Fruit fly (Drosophila melanogaster) whole organism, wandering third instar larva: ENCODE measurements around the gene Srr.
A peak's percentile ranks its signal among the peaks of the same experiment; 100 is the strongest.

Source experiments
- Abd-B ChIP-seq: fragments of >200 bp; optimal IDR thresholded peaks from 2 replicates; lab custom pipeline; 2017; ENCODE audit warnings: missing biosample characterization, missing genetic modification characterization
- CG32264 ChIP-seq: fragments of 200-800 bp; sonication (Bioruptor generic); optimal IDR thresholded peaks from 2 replicates; lab custom pipeline; 2016; ENCODE audit warnings: missing biosample characterization, missing genetic modification characterization
- CG9705 ChIP-seq: fragments of 200-800 bp; sonication (Bioruptor generic); optimal IDR thresholded peaks from 2 replicates; lab custom pipeline; 2018; ENCODE audit warnings: missing biosample characterization, mild to moderate bottlenecking, missing genetic modification characterization
- Dfd ChIP-seq: fragments of >200 bp; optimal IDR thresholded peaks from 2 replicates; lab custom pipeline; 2017; ENCODE audit warnings: missing biosample characterization, missing genetic modification characterization
- Dif ChIP-seq: fragments of 200-275, 200-300 bp; sonication (Bioruptor generic); optimal IDR thresholded peaks from 2 replicates; lab custom pipeline; 2018; ENCODE audit warnings: missing biosample characterization, missing genetic modification characterization; ENCODE audit not compliant: partially characterized antibody
- GATAd ChIP-seq: sonication (Bioruptor generic); optimal IDR thresholded peaks from 2 replicates; lab custom pipeline; 2016; ENCODE audit warnings: missing biosample characterization, missing genetic modification characterization
- HLH106 ChIP-seq: fragments of 200-800 bp; optimal IDR thresholded peaks from 3 replicates; lab custom pipeline; 2019; ENCODE audit warnings: missing biosample characterization, mild to moderate bottlenecking, missing genetic modification characterization, moderate library complexity
- Hnf4 ChIP-seq: fragments of 200-800 bp; sonication (Bioruptor generic); optimal IDR thresholded peaks from 2 replicates; lab custom pipeline; 2016; ENCODE audit warnings: missing biosample characterization, mild to moderate bottlenecking, missing genetic modification characterization
- Hr78 ChIP-seq: fragments of >200 bp; optimal IDR thresholded peaks from 2 replicates; lab custom pipeline; 2017; ENCODE audit warnings: missing biosample characterization, missing genetic modification characterization
- Hr83 ChIP-seq: fragments of 200-300 bp; sonication (Bioruptor generic); optimal IDR thresholded peaks from 2 replicates; lab custom pipeline; 2016; ENCODE audit warnings: missing biosample characterization, mild to moderate bottlenecking, missing genetic modification characterization, moderate library complexity; ENCODE audit not compliant: poor library complexity, severe bottlenecking
- Jra ChIP-seq: sonication (Bioruptor generic); optimal IDR thresholded peaks from 2 replicates; lab custom pipeline; 2016; ENCODE audit warnings: missing biosample characterization, missing genetic modification characterization
- Mio ChIP-seq: sonication (Bioruptor generic); optimal IDR thresholded peaks from 2 replicates; lab custom pipeline; 2016; ENCODE audit warnings: missing biosample characterization, missing genetic modification characterization
- Myc ChIP-seq: fragments of >200 bp; optimal IDR thresholded peaks from 2 replicates; lab custom pipeline; 2017
- N ChIP-seq: fragments of >200 bp; optimal IDR thresholded peaks from 2 replicates; lab custom pipeline; 2018; ENCODE audit warnings: missing biosample characterization, missing external identifiers, missing genetic modification characterization
- OdsH ChIP-seq: fragments of 200-800 bp; sonication (Bioruptor generic); optimal IDR thresholded peaks from 2 replicates; lab custom pipeline; 2016; ENCODE audit warnings: missing biosample characterization, mild to moderate bottlenecking, missing genetic modification characterization
- Rel ChIP-seq, 2 experiments: fragments of 200-800 bp; sonication (Bioruptor generic) in 1 of 2; optimal IDR thresholded peaks; 2 replicates in 1 of 2; 3 replicates in 1 of 2; lab custom pipeline; 2016 to 2019; ENCODE audit warnings: mild to moderate bottlenecking in 2 of 2, missing biosample characterization in 2 of 2, missing genetic modification characterization in 2 of 2, moderate library complexity in 1 of 2
- Sp1 ChIP-seq: fragments of 200-800 bp; sonication (Bioruptor generic); optimal IDR thresholded peaks from 3 replicates; lab custom pipeline; 2019; ENCODE audit warnings: missing biosample characterization, mild to moderate bottlenecking, missing genetic modification characterization, moderate library complexity
- Vsx2 ChIP-seq: fragments of 200-300, 225-300 bp; sonication (Bioruptor generic); optimal IDR thresholded peaks from 2 replicates; lab custom pipeline; 2018; ENCODE audit warnings: missing biosample characterization, missing genetic modification characterization; ENCODE audit not compliant: partially characterized antibody
- br ChIP-seq: fragments of 200-800 bp; sonication (Bioruptor generic); optimal IDR thresholded peaks from 2 replicates; lab custom pipeline; 2016; ENCODE audit warnings: missing biosample characterization, missing genetic modification characterization
- brk ChIP-seq: fragments of 200-800 bp; sonication (Bioruptor generic); optimal IDR thresholded peaks from 2 replicates; lab custom pipeline; 2016; ENCODE audit warnings: missing biosample characterization, mild to moderate bottlenecking, missing genetic modification characterization
- dl ChIP-seq, 2 experiments: fragments of 175-275, 200-275 bp in 1 of 2; fragments of 200-275 bp in 1 of 2; sonication (Bioruptor generic); optimal IDR thresholded peaks; lab custom pipeline; 2018; ENCODE audit warnings: mild to moderate bottlenecking in 2 of 2, missing biosample characterization in 2 of 2, missing genetic modification characterization in 2 of 2, moderate library complexity in 2 of 2; ENCODE audit not compliant: partially characterized antibody in 2 of 2, insufficient read depth in 1 of 2
- dmrt93B ChIP-seq: fragments of 200-800 bp; sonication (Bioruptor generic); optimal IDR thresholded peaks from 2 replicates; lab custom pipeline; 2018; ENCODE audit warnings: missing biosample characterization, mild to moderate bottlenecking, missing genetic modification characterization
- dsf ChIP-seq: sonication (Bioruptor generic); optimal IDR thresholded peaks from 2 replicates; lab custom pipeline; 2016; ENCODE audit warnings: missing biosample characterization, missing genetic modification characterization, borderline replicate concordance
- ey ChIP-seq: fragments of 200-800 bp; sonication (Bioruptor generic); optimal IDR thresholded peaks from 2 replicates; lab custom pipeline; 2016; ENCODE audit warnings: missing biosample characterization, missing genetic modification characterization
- foxo ChIP-seq, 2 experiments: fragments of 200-800 bp; sonication (Bioruptor generic); optimal IDR thresholded peaks; 2 replicates in 1 of 2; 3 replicates in 1 of 2; lab custom pipeline; 2016 to 2017; ENCODE audit warnings: missing biosample characterization in 2 of 2, missing genetic modification characterization in 2 of 2
- fru ChIP-seq: fragments of 200-800 bp; sonication (Bioruptor generic); optimal IDR thresholded peaks from 3 replicates; lab custom pipeline; 2016; ENCODE audit warnings: missing biosample characterization, mild to moderate bottlenecking, missing genetic modification characterization
- h ChIP-seq: fragments of 200-800 bp; sonication (Bioruptor generic); optimal IDR thresholded peaks from 3 replicates; lab custom pipeline; 2016; ENCODE audit warnings: missing biosample characterization, mild to moderate bottlenecking, missing genetic modification characterization
- jim ChIP-seq: fragments of 175-275, 200-325 bp; sonication (Bioruptor generic); optimal IDR thresholded peaks from 2 replicates; lab custom pipeline; 2016; ENCODE audit warnings: missing biosample characterization, mild to moderate bottlenecking, missing genetic modification characterization
- lola ChIP-seq: fragments of >200 bp; optimal IDR thresholded peaks from 2 replicates; lab custom pipeline; 2017; ENCODE audit warnings: missing biosample characterization, missing genetic modification characterization
- pan ChIP-seq: fragments of >200 bp; optimal IDR thresholded peaks from 2 replicates; lab custom pipeline; 2017
- psq ChIP-seq: fragments of 200-800 bp; sonication (Bioruptor generic); optimal IDR thresholded peaks from 3 replicates; lab custom pipeline; 2017; ENCODE audit warnings: missing biosample characterization, mild to moderate bottlenecking, missing genetic modification characterization, moderate library complexity
- rgr ChIP-seq: fragments of 200-800 bp; sonication (Bioruptor generic); optimal IDR thresholded peaks from 3 replicates; lab custom pipeline; 2016; ENCODE audit warnings: missing biosample characterization, mild to moderate bottlenecking, missing genetic modification characterization
- sage ChIP-seq: fragments of 200-800 bp; sonication (Bioruptor generic); optimal IDR thresholded peaks from 2 replicates; lab custom pipeline; 2016; ENCODE audit warnings: missing biosample characterization, mild to moderate bottlenecking, missing genetic modification characterization
- sv ChIP-seq: fragments of 200-800 bp; sonication (Bioruptor generic); optimal IDR thresholded peaks from 3 replicates; lab custom pipeline; 2016; ENCODE audit warnings: missing biosample characterization, missing genetic modification characterization
- tai ChIP-seq: sonication (Bioruptor generic); optimal IDR thresholded peaks from 2 replicates; lab custom pipeline; 2016; ENCODE audit warnings: missing biosample characterization, missing genetic modification characterization
- usp ChIP-seq: fragments of >200 bp; optimal IDR thresholded peaks from 2 replicates; lab custom pipeline; 2017; ENCODE audit warnings: missing biosample characterization, missing genetic modification characterization
- woc ChIP-seq: sonication (Bioruptor generic); optimal IDR thresholded peaks from 2 replicates; lab custom pipeline; 2016; ENCODE audit warnings: missing biosample characterization, mild to moderate bottlenecking, missing genetic modification characterization

The Srr gene

DNA sequence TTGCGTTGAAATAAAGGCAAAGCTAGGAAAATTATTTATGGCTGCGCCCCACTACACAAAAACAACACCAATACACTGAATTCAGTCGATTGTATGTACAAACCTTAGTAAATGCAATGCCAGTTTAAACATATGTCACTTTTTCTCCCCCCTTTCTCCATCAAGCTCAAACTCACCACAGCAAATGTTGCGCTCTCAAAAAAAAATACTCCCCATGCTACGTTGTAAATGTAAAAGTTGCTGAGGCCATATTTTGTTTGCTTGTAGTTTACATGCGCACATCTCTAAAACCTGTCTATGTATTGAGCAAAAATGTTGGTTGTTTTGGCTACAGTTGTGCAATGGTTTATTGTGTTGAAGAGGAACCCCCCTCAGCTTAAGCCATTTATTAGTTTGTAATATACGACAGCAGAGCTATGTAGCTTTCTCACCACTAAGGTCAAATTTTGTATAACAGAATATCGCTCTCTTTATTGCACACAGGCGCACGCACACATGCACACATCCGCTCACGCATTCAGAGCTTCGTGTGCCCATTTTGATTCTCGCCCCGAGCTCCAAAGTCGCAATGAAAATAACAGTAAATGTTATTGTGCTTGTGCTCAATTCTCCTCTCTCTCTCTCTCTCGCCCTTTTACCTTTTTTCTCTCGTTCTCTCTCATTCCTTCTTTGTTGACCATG lies 12.5 kb upstream of the Srr start:
- TF ChIP-seq woc (GFP tag; lab: Kevin White, UChicago), result no peak
- TF ChIP-seq Rel (GFP tag; optimal IDR thresholded peaks at IDR 0.05; lab: Kevin White, UChicago), result no peak
- peak; percentile 10 for TF ChIP-seq Rel (tag; optimal IDR thresholded peaks at IDR 0.05; lab: Kevin White, UChicago)
- TF ChIP-seq Dif, result peak; percentile 65
- peak; percentile 33 to 61 for TF ChIP-seq dl (GFP tag; optimal IDR thresholded peaks at IDR 0.05; lab: Kevin White, UChicago; ENCODE audit: insufficient read depth in 1 of 2, partially characterized antibody in 2 of 2)
- no peak for TF ChIP-seq HLH106 (tag; lab: Kevin White, UChicago)
- TF ChIP-seq Hr83 (GFP tag; lab: Kevin White, UChicago), result peak; percentile 10

DNA sequence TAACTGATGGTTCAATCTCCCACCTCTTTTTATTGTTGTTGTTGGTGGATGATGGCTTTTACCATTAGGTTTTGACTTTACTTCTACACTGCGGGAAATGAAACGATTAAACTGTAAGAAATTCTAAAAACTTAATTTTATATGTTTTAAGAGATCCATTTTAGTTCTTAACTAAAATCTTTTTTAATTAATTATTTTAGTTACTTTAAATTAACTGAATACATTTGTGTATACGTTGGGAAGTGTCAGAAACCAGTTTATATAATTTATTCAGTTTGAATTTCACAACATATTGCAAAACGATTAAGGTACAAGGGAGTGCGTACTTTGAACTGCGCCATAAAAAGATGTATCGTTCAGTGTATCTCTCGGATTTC lies 11.9 kb upstream of the Srr start:
- TF ChIP-seq Hnf4 (GFP tag; lab: Kevin White, UChicago) (peak; percentile 32), sage (GFP tag; lab: Kevin White, UChicago) (peak; percentile 87), dsf (GFP tag; lab: Kevin White, UChicago) (peak; percentile 45), Mio (GFP tag; lab: Kevin White, UChicago) (no peak), br (GFP tag; lab: Kevin White, UChicago) (peak; percentile 30), rgr (GFP tag; lab: Kevin White, UChicago) (peak; percentile 74), Hr78 (GFP tag; lab: Kevin White, UChicago) (no peak), Dfd (no peak), HLH106 (tag; lab: Kevin White, UChicago) (peak; percentile 76), N (GFP tag; lab: Kevin White, UChicago) (no peak), Sp1 (GFP tag; lab: Kevin White, UChicago) (peak; percentile 83), Hr83 (GFP tag; lab: Kevin White, UChicago) (no peak), sv (GFP tag; lab: Kevin White, UChicago) (peak; percentile 47), brk (GFP tag; lab: Kevin White, UChicago) (peak; percentile 65), Myc (no peak), woc (GFP tag; lab: Kevin White, UChicago) (no peak), jim (GFP tag; lab: Kevin White, UChicago) (no peak), Dif (no peak), CG32264 (GFP tag; lab: Kevin White, UChicago) (no peak), Rel (GFP tag; optimal IDR thresholded peaks at IDR 0.05; lab: Kevin White, UChicago) (no peak), Rel (tag; optimal IDR thresholded peaks at IDR 0.05; lab: Kevin White, UChicago) (no peak), pan (no peak), CG9705 (GFP tag; lab: Kevin White, UChicago) (no peak), dmrt93B (GFP tag; lab: Kevin White, UChicago) (peak; percentile 50), fru (GFP tag; lab: Kevin White, UChicago) (peak; percentile 74), ey (peak; percentile 54), Jra (GFP tag; lab: Kevin White, UChicago) (no peak), Vsx2 (GFP tag; lab: Kevin White, UChicago) (no peak), dl (GFP tag; optimal IDR thresholded peaks at IDR 0.05; lab: Kevin White, UChicago; ENCODE audit: insufficient read depth in 1 of 2, partially characterized antibody in 2 of 2) (no peak), psq (peak; percentile 79), OdsH (GFP tag; lab: Kevin White, UChicago) (peak; percentile 77), h (GFP tag; lab: Kevin White, UChicago) (peak; percentile 81), Abd-B (GFP tag; lab: Kevin White, UChicago) (no peak), tai (GFP tag; lab: Kevin White, UChicago) (no peak), GATAd (GFP tag; lab: Kevin White, UChicago) (no peak), lola (GFP tag; lab: Kevin White, UChicago) (no peak), foxo (GFP tag; optimal IDR thresholded peaks at IDR 0.05; lab: Kevin White, UChicago) (peak in 1 of 2 experiments; percentile 78), usp (GFP tag; lab: Kevin White, UChicago) (no peak)
